Fruit fly (Drosophila melanogaster): ENCODE results near the gene CG5116.

CG5116 gene

DNA sequence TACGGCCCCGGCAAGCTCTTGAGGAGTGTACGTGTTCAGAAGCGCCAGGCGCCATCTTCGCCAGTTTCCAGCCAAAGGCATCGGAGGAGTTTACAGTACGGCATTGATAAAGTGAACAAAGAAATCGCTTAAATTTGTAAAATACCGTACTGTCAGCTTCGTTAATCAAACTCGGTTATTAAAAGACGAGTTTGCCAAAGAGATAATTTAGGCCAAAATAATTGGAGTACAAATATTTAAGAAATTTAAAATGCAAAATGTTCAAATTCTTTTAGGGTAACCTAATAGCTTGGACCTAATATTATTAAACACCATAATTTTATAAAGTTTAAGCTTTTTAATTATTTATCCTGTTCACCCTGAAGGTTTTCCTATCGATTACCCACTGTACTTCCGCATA, 31.1 kb upstream of the CG5116 start (continued):
- TF ChIP-seq E2f1 (GFP tag; IDR thresholded peaks at IDR 0.05), result no peak
- TF ChIP-seq klu (GFP tag; IDR thresholded peaks at IDR 0.05), result no peak
- TF ChIP-seq kni (GFP tag; optimal IDR thresholded peaks at IDR 0.05), result no peak
- no peak for TF ChIP-seq Jarid2 (GFP tag; optimal IDR thresholded peaks at IDR 0.05)
- no peak for TF ChIP-seq CG11093 (GFP tag; IDR thresholded peaks at IDR 0.05)
- TF ChIP-seq CG2678 (tag; optimal IDR thresholded peaks at IDR 0.05), result peak; percentile 44
- TF ChIP-seq pan (optimal IDR thresholded peaks at IDR 0.05), result no peak
- peak in 1 of 2 experiments; percentile 14 for TF ChIP-seq pan (GFP tag; optimal IDR thresholded peaks at IDR 0.05 in 1 of 2, IDR thresholded peaks at IDR 0.05 in 1 of 2)
- peak; percentile 17 for TF ChIP-seq Oli (tag; optimal IDR thresholded peaks at IDR 0.05)
- TF ChIP-seq CG10462 (GFP tag; optimal IDR thresholded peaks at IDR 0.05), result no peak
- no peak for TF ChIP-seq sob (GFP tag; IDR thresholded peaks at IDR 0.05)
- TF ChIP-seq CG8924 (tag; optimal IDR thresholded peaks at IDR 0.05), result no peak
- peak; percentile 26 for TF ChIP-seq CG17829 (tag; optimal IDR thresholded peaks at IDR 0.05)
- no peak for TF ChIP-seq CG6254 (GFP tag; optimal IDR thresholded peaks at IDR 0.05)
- peak; percentile 38; the same call in 1 of the 2 replicates for TF ChIP-seq CG31441 (GFP tag; IDR thresholded peaks at IDR 0.05)
- no peak for TF ChIP-seq CG10654 (GFP tag; optimal IDR thresholded peaks at IDR 0.05)
- TF ChIP-seq CG10979 (tag; optimal IDR thresholded peaks at IDR 0.05), result peak; percentile 20
- no peak for TF ChIP-seq nerfin-2 (GFP tag; IDR thresholded peaks at IDR 0.05; ENCODE audit: partially characterized antibody)
- no peak for TF ChIP-seq CG6683 (GFP tag; optimal IDR thresholded peaks at IDR 0.05)
- peak; percentile 28 for TF ChIP-seq CG11504 (tag; optimal IDR thresholded peaks at IDR 0.05)
- no peak for TF ChIP-seq D (optimal IDR thresholded peaks at IDR 0.05)
- TF ChIP-seq D (GFP tag; optimal IDR thresholded peaks at IDR 0.05), result peak; percentile 2
- TF ChIP-seq org-1 (GFP tag; optimal IDR thresholded peaks at IDR 0.05), result peak; percentile 13
- TF ChIP-seq dpn (GFP tag; optimal IDR thresholded peaks at IDR 0.05), result no peak
- peak; percentile 38 for TF ChIP-seq CG3281 (GFP tag; optimal IDR thresholded peaks at IDR 0.05)
- TF ChIP-seq CG32767 (GFP tag; IDR thresholded peaks at IDR 0.05), result no peak
- no peak for TF ChIP-seq Dref (GFP tag; IDR thresholded peaks at IDR 0.05)
- peak; percentile 38 for TF ChIP-seq CG7556 (GFP tag; optimal IDR thresholded peaks at IDR 0.05)
- peak; percentile 37 for TF ChIP-seq phol (tag; optimal IDR thresholded peaks at IDR 0.05)
- no peak for TF ChIP-seq stwl (tag; optimal IDR thresholded peaks at IDR 0.05)
- 0 out of 3 replicates have a peak, but pooled peaks have one; percentile 28 for TF ChIP-seq CG17361 (GFP tag; IDR thresholded peaks at IDR 0.05)
- TF ChIP-seq CG32772 (GFP tag; IDR thresholded peaks at IDR 0.05), result no peak
- peak; percentile 3 for TF ChIP-seq CG10147 (GFP tag; optimal IDR thresholded peaks at IDR 0.05)
- TF ChIP-seq grau (tag; optimal IDR thresholded peaks at IDR 0.05), result peak; percentile 77
- TF ChIP-seq CG9727 (GFP tag; optimal IDR thresholded peaks at IDR 0.05), result peak; percentile 32
- TF ChIP-seq Scr (GFP tag; IDR thresholded peaks at IDR 0.05; ENCODE audit: partially characterized antibody), result no peak
- peak; percentile 17 for TF ChIP-seq CG14710 (tag; optimal IDR thresholded peaks at IDR 0.05)
- TF ChIP-seq CG17912 (GFP tag; optimal IDR thresholded peaks at IDR 0.05), result no peak
- no peak for TF ChIP-seq Mrtf (GFP tag; IDR thresholded peaks at IDR 0.05)
- no peak for TF ChIP-seq p53 (GFP tag; optimal IDR thresholded peaks at IDR 0.05)
- TF ChIP-seq CG30403 (GFP tag; optimal IDR thresholded peaks at IDR 0.05), result peak; percentile 31
- no peak for TF ChIP-seq CG34376 (GFP tag; optimal IDR thresholded peaks at IDR 0.05)
- TF ChIP-seq CG2712 (tag; optimal IDR thresholded peaks at IDR 0.05), result peak; percentile 37
- peak; percentile 9 for TF ChIP-seq CG18619 (GFP tag; optimal IDR thresholded peaks at IDR 0.05)
- peak; percentile 30 for TF ChIP-seq Meics (GFP tag; optimal IDR thresholded peaks at IDR 0.05)
- peak; percentile 41 for TF ChIP-seq dmrt11E (tag; optimal IDR thresholded peaks at IDR 0.05)
- no peak for TF ChIP-seq CG1602 (GFP tag; optimal IDR thresholded peaks at IDR 0.05)
- TF ChIP-seq kay (GFP tag; optimal IDR thresholded peaks at IDR 0.05), result no peak
- no peak for TF ChIP-seq BEAF-32 (GFP tag; optimal IDR thresholded peaks at IDR 0.05)
- TF ChIP-seq lab (GFP tag; optimal IDR thresholded peaks at IDR 0.05), result peak; percentile 31
- peak; percentile 25 for TF ChIP-seq CG7839 (tag; optimal IDR thresholded peaks at IDR 0.05)

Measured in whole organism, embryonic.